Worm (Caenorhabditis elegans) whole organism, L4 larva: ENCODE measurements around the gene T14B1.1.

ENCODE experiments used
- D1046.2 ChIP-seq: fragments of 200-800 bp; sonication (Bioruptor generic); IDR thresholded peaks from 2 replicates; pipeline ENCODE4 v1.3.6; 2022; ENCODE audit warnings: missing genetic modification characterization, missing compliant biosample characterization
- F49E8.2 ChIP-seq: sonication (generic microtip); optimal IDR thresholded peaks from 2 replicates; lab custom pipeline; 2016; ENCODE audit warnings: missing compliant biosample characterization, mild to moderate bottlenecking, missing genetic modification characterization, borderline replicate concordance
- Y105C5A.15 ChIP-seq: fragments of 200-800 bp; sonication (Bioruptor generic); IDR thresholded peaks from 2 replicates; pipeline ENCODE4 v1.3.6; 2022; ENCODE audit warnings: missing genetic modification characterization, missing compliant biosample characterization
- Y48G9A.11 ChIP-seq: fragments of 200-800 bp; sonication (Bioruptor generic); IDR thresholded peaks from 2 replicates; pipeline ENCODE4 v1.3.6; 2022; ENCODE audit warnings: missing genetic modification reagents, missing genetic modification characterization, missing compliant biosample characterization
- Y5F2A.4 ChIP-seq: fragments of 200-800 bp; sonication (Bioruptor generic); optimal IDR thresholded peaks from 2 replicates; lab custom pipeline; 2018; ENCODE audit warnings: mild to moderate bottlenecking, missing genetic modification characterization, missing compliant biosample characterization
- Y75B8A.6 ChIP-seq: fragments of 200-800 bp; sonication (Bioruptor generic); IDR thresholded peaks from 2 replicates; pipeline ENCODE4 v1.3.6; 2022; ENCODE audit warnings: missing genetic modification reagents, missing genetic modification characterization, missing compliant biosample characterization
- ZK337.2 ChIP-seq: fragments of 200-800 bp; sonication (Bioruptor generic); IDR thresholded peaks from 2 replicates; pipeline ENCODE4 v1.3.6; 2022; ENCODE audit warnings: missing genetic modification reagents, missing genetic modification characterization, missing compliant biosample characterization
- ZK546.5 ChIP-seq, 2 experiments: sonication (generic microtip); optimal IDR thresholded peaks; 2 replicates each; lab custom pipeline; 2017; ENCODE audit warnings: missing biosample characterization in 2 of 2, missing genetic modification characterization in 2 of 2
- aha-1 ChIP-seq: fragments of 150-350 bp; peaks from one replicate; lab custom pipeline; 2014; ENCODE audit warnings: missing biosample characterization, missing genetic modification characterization
- attf-4 ChIP-seq: sonication (generic microtip); optimal IDR thresholded peaks from 3 replicates; lab custom pipeline; 2017; ENCODE audit warnings: missing biosample characterization, missing genetic modification characterization
- ceh-20 ChIP-seq: fragments of 200-800 bp; sonication (Bioruptor generic); IDR thresholded peaks from 2 replicates; pipeline ENCODE4 v1.3.6; 2022; ENCODE audit warnings: missing genetic modification reagents, missing genetic modification characterization, missing compliant biosample characterization
- cey-2 ChIP-seq: sonication (generic microtip); optimal IDR thresholded peaks from 3 replicates; lab custom pipeline; 2017; ENCODE audit warnings: missing genetic modification characterization, mild to moderate bottlenecking, missing compliant biosample characterization, antibody characterized with exemption, borderline replicate concordance; ENCODE audit not compliant: insufficient read depth
- ctbp-1 ChIP-seq: fragments of 200-800 bp; sonication (Bioruptor generic); IDR thresholded peaks from 2 replicates; pipeline ENCODE4 v1.3.6; 2022; ENCODE audit warnings: missing genetic modification reagents, missing genetic modification characterization, missing compliant biosample characterization
- daf-19 ChIP-seq: fragments of 200-800 bp; sonication (Bioruptor generic); conservative IDR thresholded peaks from 2 replicates; pipeline ENCODE4 v1.3.6; 2022; ENCODE audit warnings: missing genetic modification characterization, missing compliant biosample characterization
- dmd-6 ChIP-seq: fragments of 200-800 bp; sonication (Bioruptor generic); IDR thresholded peaks from 2 replicates; pipeline ENCODE4 v1.3.6; 2022; ENCODE audit warnings: missing genetic modification reagents, missing genetic modification characterization, missing compliant biosample characterization
- duxl-1 ChIP-seq: sonication (generic microtip); optimal IDR thresholded peaks from 2 replicates; lab custom pipeline; 2016; ENCODE audit warnings: mild to moderate bottlenecking, missing genetic modification characterization, moderate library complexity, missing compliant biosample characterization; ENCODE audit not compliant: poor library complexity
- dve-1 ChIP-seq: sonication (generic microtip); optimal IDR thresholded peaks from 2 replicates; lab custom pipeline; 2017; ENCODE audit warnings: antibody characterized with exemption, mild to moderate bottlenecking, missing genetic modification characterization, missing compliant biosample characterization; ENCODE audit not compliant: insufficient read depth
- egl-27 ChIP-seq: sonication (generic microtip); optimal IDR thresholded peaks from 3 replicates; lab custom pipeline; 2017; ENCODE audit warnings: missing biosample characterization, missing genetic modification reagents, missing genetic modification characterization
- fos-1 ChIP-seq: fragments of 150-350 bp; optimal IDR thresholded peaks from 2 replicates; lab custom pipeline; 2014; ENCODE audit warnings: missing biosample characterization, missing genetic modification characterization
- hif-1 ChIP-seq, 2 experiments: sonication (generic microtip); optimal IDR thresholded peaks; 2 replicates each; lab custom pipeline; 2016 to 2017; ENCODE audit warnings: missing compliant biosample characterization in 2 of 2, missing genetic modification characterization in 2 of 2, missing genetic modification reagents in 2 of 2, missing genotype in 2 of 2, mild to moderate bottlenecking in 1 of 2
- hlh-11 ChIP-seq: fragments of 200-800 bp; sonication (Bioruptor generic); optimal IDR thresholded peaks from 2 replicates; lab custom pipeline; 2018; ENCODE audit warnings: mild to moderate bottlenecking, missing genetic modification characterization, missing compliant biosample characterization
- hlh-30 ChIP-seq: sonication (generic microtip); optimal IDR thresholded peaks from 2 replicates; lab custom pipeline; 2017; ENCODE audit warnings: antibody characterized with exemption, mild to moderate bottlenecking, missing genetic modification characterization, missing compliant biosample characterization; ENCODE audit not compliant: insufficient read depth
- hmg-1.1 ChIP-seq: fragments of 200-800 bp; sonication (Bioruptor generic); IDR thresholded peaks from 2 replicates; pipeline ENCODE4 v1.3.6; 2022; ENCODE audit warnings: missing genetic modification reagents, missing genetic modification characterization, missing compliant biosample characterization
- jun-1 ChIP-seq: fragments of 150-350 bp; optimal IDR thresholded peaks from 2 replicates; lab custom pipeline; 2014; ENCODE audit warnings: missing biosample characterization, missing genetic modification reagents, missing genetic modification characterization
- lin-1 ChIP-seq: fragments of 200-800 bp; sonication (Bioruptor generic); IDR thresholded peaks from 2 replicates; pipeline ENCODE4 v1.3.6; 2022; ENCODE audit warnings: missing genetic modification reagents, missing genetic modification characterization, missing compliant biosample characterization
- lin-13 ChIP-seq: fragments of 150-350 bp; optimal IDR thresholded peaks from 2 replicates; lab custom pipeline; 2014; ENCODE audit warnings: missing biosample characterization, missing genetic modification reagents, missing genetic modification characterization
- lin-15B ChIP-seq: fragments of 150-350 bp; sonication (generic microtip); optimal IDR thresholded peaks from 3 replicates; lab custom pipeline; 2014; ENCODE audit warnings: missing biosample characterization, missing genetic modification characterization
- lin-29 ChIP-seq: fragments of 200-800 bp; sonication (Bioruptor generic); IDR thresholded peaks from 2 replicates; pipeline ENCODE4 v1.3.6; 2022; ENCODE audit warnings: missing genetic modification reagents, missing genetic modification characterization, missing compliant biosample characterization
- lin-39 ChIP-seq: fragments of 150-350 bp; optimal IDR thresholded peaks from 2 replicates; lab custom pipeline; 2014; ENCODE audit warnings: missing biosample characterization, missing genetic modification reagents, missing genetic modification characterization
- madf-9 ChIP-seq: fragments of 200-800 bp; sonication (Bioruptor generic); conservative IDR thresholded peaks from 2 replicates; pipeline ENCODE4 v1.3.6; 2022; ENCODE audit warnings: missing genetic modification reagents, missing genetic modification characterization, missing compliant biosample characterization
- mdl-1 ChIP-seq, 2 experiments: fragments of 150-350 bp in 1 of 2; sonication (generic microtip) in 1 of 2; optimal IDR thresholded peaks; 2 replicates each; lab custom pipeline; 2014 to 2017; ENCODE audit warnings: missing biosample characterization in 2 of 2, missing genetic modification characterization in 2 of 2
- mdt-29 ChIP-seq: fragments of 200-800 bp; sonication (Bioruptor generic); IDR thresholded peaks from 2 replicates; pipeline ENCODE4 v1.3.6; 2022; ENCODE audit warnings: missing genetic modification reagents, missing genetic modification characterization, missing compliant biosample characterization
- mxl-3 ChIP-seq: fragments of 200-800 bp; sonication (Bioruptor generic); optimal IDR thresholded peaks from 2 replicates; lab custom pipeline; 2018; ENCODE audit warnings: mild to moderate bottlenecking, missing genetic modification characterization, missing compliant biosample characterization
- nhr-10 ChIP-seq: fragments of 150-350 bp; optimal IDR thresholded peaks from 2 replicates; lab custom pipeline; 2014; ENCODE audit warnings: missing biosample characterization, missing genetic modification characterization
- nhr-11 ChIP-seq: fragments of 150-350 bp; optimal IDR thresholded peaks from 2 replicates; lab custom pipeline; 2014; ENCODE audit warnings: missing biosample characterization, missing genetic modification characterization
- nhr-41 ChIP-seq: fragments of 200-800 bp; sonication (Bioruptor generic); IDR thresholded peaks from 2 replicates; pipeline ENCODE4 v1.3.6; 2022; ENCODE audit warnings: missing genetic modification reagents, missing genetic modification characterization, missing compliant biosample characterization
- nhr-42 ChIP-seq: fragments of 200-800 bp; sonication (Bioruptor generic); IDR thresholded peaks from 2 replicates; pipeline ENCODE4 v1.3.6; 2022; ENCODE audit warnings: missing genetic modification characterization, missing compliant biosample characterization
- nhr-6 ChIP-seq: fragments of 150-350 bp; optimal IDR thresholded peaks from 2 replicates; lab custom pipeline; 2014; ENCODE audit warnings: missing biosample characterization, missing genetic modification characterization
- nhr-77 ChIP-seq: fragments of 150-350 bp; optimal IDR thresholded peaks from 2 replicates; lab custom pipeline; 2014; ENCODE audit warnings: missing biosample characterization, missing genetic modification characterization
- pha-4 ChIP-seq, 2 experiments: fragments of 150-350 bp in 1 of 2; fragments of 200-800 bp in 1 of 2; sonication (Bioruptor generic) in 1 of 2; IDR thresholded peaks in 1 of 2; optimal IDR thresholded peaks in 1 of 2; 2 replicates each; pipeline versions ENCODE4 v1.3.6 to Lab custom; 2014 to 2022; ENCODE audit warnings: missing genetic modification characterization in 2 of 2, missing genetic modification reagents in 2 of 2, missing biosample characterization in 1 of 2, missing compliant biosample characterization in 1 of 2
- rbr-2 ChIP-seq: sonication (generic microtip); optimal IDR thresholded peaks from 2 replicates; lab custom pipeline; 2016; ENCODE audit warnings: missing genotype, missing genetic modification characterization, missing compliant biosample characterization
- sdz-12 ChIP-seq: fragments of 200-800 bp; sonication (Bioruptor generic); optimal IDR thresholded peaks from 2 replicates; lab custom pipeline; 2018; ENCODE audit warnings: mild to moderate bottlenecking, missing genetic modification characterization, missing compliant biosample characterization
- set-16 ChIP-seq: fragments of 200-800 bp; sonication (Bioruptor generic); IDR thresholded peaks from 2 replicates; pipeline ENCODE4 v1.3.6; 2022; ENCODE audit warnings: missing genetic modification reagents, missing genetic modification characterization, missing compliant biosample characterization
- skn-1 ChIP-seq: fragments of 150-350 bp; optimal IDR thresholded peaks from 2 replicates; lab custom pipeline; 2014; ENCODE audit warnings: missing biosample characterization, missing genetic modification characterization
- snpc-1.2 ChIP-seq: fragments of 200-800 bp; sonication (Bioruptor generic); IDR thresholded peaks from 2 replicates; pipeline ENCODE4 v1.3.6; 2022; ENCODE audit warnings: missing genetic modification reagents, missing genetic modification characterization, missing compliant biosample characterization
- snpc-4 ChIP-seq: fragments of 150-350 bp; optimal IDR thresholded peaks from 2 replicates; lab custom pipeline; 2014; ENCODE audit warnings: missing biosample characterization, missing genetic modification characterization
- tag-97 ChIP-seq: fragments of 200-800 bp; sonication (Bioruptor generic); IDR thresholded peaks from 2 replicates; pipeline ENCODE4 v1.3.6; 2022; ENCODE audit warnings: missing genetic modification characterization, missing compliant biosample characterization
- unc-39 ChIP-seq: sonication (generic microtip); optimal IDR thresholded peaks from 2 replicates; lab custom pipeline; 2017; ENCODE audit warnings: missing biosample characterization, missing genetic modification characterization
- zfp-3 ChIP-seq: fragments of 200-800 bp; sonication (Bioruptor generic); conservative IDR thresholded peaks from 2 replicates; pipeline ENCODE4 v1.3.6; 2022; ENCODE audit warnings: missing genetic modification reagents, missing genetic modification characterization, missing compliant biosample characterization
- zip-11 ChIP-seq: fragments of 200-800 bp; sonication (Bioruptor generic); IDR thresholded peaks from 2 replicates; pipeline ENCODE4 v1.3.6; 2022; ENCODE audit warnings: missing genetic modification characterization, missing compliant biosample characterization
- zip-2 ChIP-seq: fragments of 150-350 bp; optimal IDR thresholded peaks from 2 replicates; lab custom pipeline; 2014; ENCODE audit warnings: missing biosample characterization, missing genetic modification characterization
- ztf-11 ChIP-seq: fragments of 150-350 bp; optimal IDR thresholded peaks from 2 replicates; lab custom pipeline; 2014; ENCODE audit warnings: missing biosample characterization, missing genetic modification characterization

Gene T14B1.1

DNA sequence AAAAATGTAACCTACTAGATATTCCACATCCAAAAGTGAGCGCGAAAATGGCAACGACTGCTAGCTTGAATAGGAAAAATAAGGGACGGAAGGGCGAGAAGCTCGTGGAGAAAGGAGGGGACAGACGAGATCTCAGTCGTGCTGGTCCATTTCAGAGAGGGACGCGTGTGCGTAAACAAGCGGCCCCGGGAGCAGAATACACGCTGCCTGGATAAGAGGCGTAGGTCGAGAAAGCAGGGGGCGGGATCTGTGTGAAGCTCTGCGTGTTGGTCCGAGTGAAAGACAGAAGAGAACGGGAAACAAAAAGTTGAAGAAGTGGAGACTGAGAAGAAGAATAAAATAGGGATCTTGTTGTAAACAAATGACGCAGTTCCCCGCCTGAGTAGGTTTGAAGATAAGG is at the start of gene T14B1.1:
Gene T14B1.1 (minus strand): TSS at position 170 of the 400 bp plus-strand sequence.
- TF ChIP-seq attf-4 (tag; lab: Kevin White, UChicago) (no peak), ztf-11 (no peak), mdl-1 (tag; optimal IDR thresholded peaks at IDR 0.05; lab: Kevin White, UChicago) (peak; percentile 2 to 69), tag-97 (GFP tag; lab: Robert Waterston, UW) (no peak), mxl-3 (GFP tag; lab: Kevin White, UChicago) (peak; percentile 5), lin-39 (tag; lab: Kevin White, UChicago) (no peak), unc-39 (tag; lab: Kevin White, UChicago) (no peak), sdz-12 (GFP tag; lab: Kevin White, UChicago) (no peak), dmd-6 (GFP tag; lab: Robert Waterston, UW) (no peak), hmg-1.1 (GFP tag; lab: Robert Waterston, UW) (peak; percentile 52; the same call in 1 of the 2 replicates), lin-13 (GFP tag; lab: Kevin White, UChicago) (no peak), dve-1 (tag; lab: Kevin White, UChicago) (no peak), F49E8.2 (no peak), skn-1 (tag; lab: Kevin White, UChicago) (no peak), pha-4 (GFP tag; IDR thresholded peaks at IDR 0.05; lab: Robert Waterston, UW) (no peak), pha-4 (tag; optimal IDR thresholded peaks at IDR 0.05; lab: Kevin White, UChicago) (no peak), nhr-11 (tag; lab: Kevin White, UChicago) (peak; percentile 25), egl-27 (no peak), cey-2 (no peak), nhr-42 (GFP tag; lab: Robert Waterston, UW) (no peak), set-16 (GFP tag; lab: Robert Waterston, UW) (peak; percentile 64), D1046.2 (GFP tag; lab: Robert Waterston, UW) (no peak), aha-1 (peak; percentile 98), mdt-29 (GFP tag; lab: Robert Waterston, UW) (no peak), snpc-1.2 (no peak), daf-19 (GFP tag; lab: Robert Waterston, UW) (no peak), zfp-3 (no peak), Y75B8A.6 (GFP tag; lab: Robert Waterston, UW) (no peak), nhr-77 (tag; lab: Kevin White, UChicago) (no peak), nhr-10 (tag; lab: Kevin White, UChicago) (no peak), Y5F2A.4 (GFP tag; lab: Kevin White, UChicago) (no peak), zip-11 (GFP tag; lab: Robert Waterston, UW) (no peak), duxl-1 (tag; lab: Kevin White, UChicago) (no peak), ZK546.5 (tag; optimal IDR thresholded peaks at IDR 0.05; lab: Kevin White, UChicago) (no peak), nhr-6 (no peak), nhr-41 (GFP tag; lab: Robert Waterston, UW) (no peak), hlh-30 (no peak), hlh-11 (tag; lab: Kevin White, UChicago) (peak; percentile 26), hif-1 (tag; optimal IDR thresholded peaks at IDR 0.05; lab: Kevin White, UChicago) (no peak), snpc-4 (tag; lab: Kevin White, UChicago) (no peak), madf-9 (GFP tag; lab: Robert Waterston, UW) (no peak), ZK337.2 (GFP tag; lab: Robert Waterston, UW) (no peak), rbr-2 (tag; lab: Kevin White, UChicago) (peak; percentile 74), zip-2 (tag; lab: Kevin White, UChicago) (no peak), lin-15B (tag; lab: Kevin White, UChicago) (no peak), lin-29 (GFP tag; lab: Robert Waterston, UW) (no peak), fos-1 (tag; lab: Kevin White, UChicago) (no peak), jun-1 (no peak), Y48G9A.11 (no peak), ceh-20 (GFP tag; lab: Robert Waterston, UW) (no peak), Y105C5A.15 (GFP tag; lab: Robert Waterston, UW) (no peak), lin-1 (no peak), ctbp-1 (GFP tag; lab: Robert Waterston, UW) (no peak)
